Fruit fly (Drosophila melanogaster): ENCODE data around the gene tty.

The tty gene

dm6 chrX:21319202-21319772, 20.2 kb downstream of the tty start, which contains the start of the genes SLIRP1 and anox (continued):
- TF ChIP-seq Ptx1 (GFP tag; IDR thresholded peaks at IDR 0.05) (peak; percentile 88), CG9876 (GFP tag; optimal IDR thresholded peaks at IDR 0.05) (peak; percentile 45), sqz (GFP tag; optimal IDR thresholded peaks at IDR 0.05) (peak; percentile 59), CG7963 (GFP tag; IDR thresholded peaks at IDR 0.05; ENCODE audit: partially characterized antibody) (no peak), B-H2 (GFP tag; optimal IDR thresholded peaks at IDR 0.05) (peak; percentile 61), Rx (GFP tag; IDR thresholded peaks at IDR 0.05) (peak; percentile 38; the same call in 1 of the 2 replicates), CG6791 (GFP tag; IDR thresholded peaks at IDR 0.05; ENCODE audit: partially characterized antibody) (no peak), CG12071 (GFP tag; optimal IDR thresholded peaks at IDR 0.05) (peak; percentile 60), Nf-YB (GFP tag; optimal IDR thresholded peaks at IDR 0.05) (peak; percentile 72), Six4 (GFP tag; optimal IDR thresholded peaks at IDR 0.05) (peak; percentile 82), stc (GFP tag; IDR thresholded peaks at IDR 0.05) (peak; percentile 58), onecut (GFP tag; IDR thresholded peaks at IDR 0.05) (peak; percentile 60), disco-r (GFP tag; optimal IDR thresholded peaks at IDR 0.05) (peak; percentile 40), CG11456 (GFP tag; IDR thresholded peaks at IDR 0.05) (peak; percentile 79; the same call in 1 of the 3 replicates), ftz-f1 (GFP tag; optimal IDR thresholded peaks at IDR 0.05) (no peak), Ravus (GFP tag; IDR thresholded peaks at IDR 0.05) (peak; percentile 27; the same call in 1 of the 2 replicates), CG12391 (tag; optimal IDR thresholded peaks at IDR 0.05) (peak; percentile 93), CG9609 (GFP tag; optimal IDR thresholded peaks at IDR 0.05) (peak; percentile 72), wek (GFP tag; optimal IDR thresholded peaks at IDR 0.05) (peak; percentile 27), CG15011 (GFP tag; optimal IDR thresholded peaks at IDR 0.05) (peak; percentile 82), CG3838 (GFP tag; optimal IDR thresholded peaks at IDR 0.05) (peak; percentile 49), gro (GFP tag; optimal IDR thresholded peaks at IDR 0.05) (peak; percentile 82), Vsx1 (GFP tag; optimal IDR thresholded peaks at IDR 0.05) (peak; percentile 87), dimm (GFP tag; IDR thresholded peaks at IDR 0.05) (peak; percentile 38; the same call in 1 of the 2 replicates), CG8924 (tag; optimal IDR thresholded peaks at IDR 0.05) (peak; percentile 92), CG4617 (GFP tag; optimal IDR thresholded peaks at IDR 0.05; ENCODE audit: borderline replicate concordance) (peak; percentile 55), crc (GFP tag; optimal IDR thresholded peaks at IDR 0.05) (peak; percentile 40), Dad (GFP tag; optimal IDR thresholded peaks at IDR 0.05) (peak; percentile 55), fd64A (GFP tag; optimal IDR thresholded peaks at IDR 0.05) (peak; percentile 24), cas (GFP tag; IDR thresholded peaks at IDR 0.05) (peak; percentile 69), scrt (GFP tag; optimal IDR thresholded peaks at IDR 0.05) (peak; percentile 79), exex (tag; optimal IDR thresholded peaks at IDR 0.05) (peak; percentile 79), CG4730 (GFP tag; IDR thresholded peaks at IDR 0.05) (peak; percentile 75), bab2 (GFP tag; optimal IDR thresholded peaks at IDR 0.05) (peak; percentile 68), D19A (tag; optimal IDR thresholded peaks at IDR 0.05) (peak; percentile 100), nmo (GFP tag; optimal IDR thresholded peaks at IDR 0.05) (peak; percentile 95), Optix (GFP tag; IDR thresholded peaks at IDR 0.05) (no peak), her (GFP tag; optimal IDR thresholded peaks at IDR 0.05) (peak; percentile 64), Bteb2 (GFP tag; optimal IDR thresholded peaks at IDR 0.05) (peak; percentile 81), pho (GFP tag; optimal IDR thresholded peaks at IDR 0.05) (peak; percentile 81), kah (GFP tag; optimal IDR thresholded peaks at IDR 0.05) (peak; percentile 3), abd-A (tag; optimal IDR thresholded peaks at IDR 0.05) (no peak), Camta (GFP tag; optimal IDR thresholded peaks at IDR 0.05) (peak; percentile 88), E2f2 (GFP tag; IDR thresholded peaks at IDR 0.05) (peak; percentile 74), Antp (GFP tag; optimal IDR thresholded peaks at IDR 0.05) (peak; percentile 65), CG2889 (GFP tag; IDR thresholded peaks at IDR 0.05) (peak; percentile 74; the same call in 2 of the 3 replicates), caup (GFP tag; optimal IDR thresholded peaks at IDR 0.05; ENCODE audit: severe bottlenecking) (peak; percentile 85), sd (tag; optimal IDR thresholded peaks at IDR 0.05) (no peak), CG8281 (tag; optimal IDR thresholded peaks at IDR 0.05) (peak; percentile 69), tio (GFP tag; optimal IDR thresholded peaks at IDR 0.05) (no peak)
